Fruit fly (Drosophila melanogaster) whole organism, embryonic: ENCODE results near the gene PH4alphaNE2.

Experiments used
- ATbp ChIP-seq: fragments of 200-800 bp; sonication (Bioruptor generic); optimal IDR thresholded peaks from 2 replicates; lab custom pipeline; 2017; ENCODE audit warnings: missing biosample characterization, mild to moderate bottlenecking, missing genetic modification characterization, missing genetic modification reagents
- Ada2b ChIP-seq: fragments of 200-800 bp; sonication (Bioruptor generic); IDR thresholded peaks from 2 replicates; pipeline ENCODE4 v1.3.6; 2022; ENCODE audit warnings: missing biosample characterization, missing genetic modification characterization
- Aef1 ChIP-seq: fragments of 200-800 bp; sonication (Bioruptor generic); IDR thresholded peaks from 3 replicates; pipeline ENCODE4 v1.3.6; 2022; ENCODE audit warnings: missing biosample characterization, missing genetic modification characterization
- Antp ChIP-seq: fragments of 200-800 bp; sonication (Bioruptor generic); optimal IDR thresholded peaks from 3 replicates; lab custom pipeline; 2016; ENCODE audit warnings: missing biosample characterization, missing genetic modification characterization
- CG10654 ChIP-seq: fragments of 200-800 bp; sonication (Bioruptor generic); optimal IDR thresholded peaks from 2 replicates; lab custom pipeline; 2016; ENCODE audit warnings: missing biosample characterization, missing genetic modification characterization
- CG11504 ChIP-seq: fragments of 200-800 bp; sonication (Bioruptor generic); optimal IDR thresholded peaks from 3 replicates; lab custom pipeline; 2019; ENCODE audit warnings: missing biosample characterization, mild to moderate bottlenecking, missing genetic modification characterization, moderate library complexity
- CG12299 ChIP-seq: fragments of 200-800 bp; sonication (Bioruptor generic); optimal IDR thresholded peaks from 2 replicates; lab custom pipeline; 2018; ENCODE audit warnings: missing biosample characterization, mild to moderate bottlenecking, missing genetic modification characterization
- CG13624 ChIP-seq: fragments of 200-800 bp; sonication (Bioruptor generic); optimal IDR thresholded peaks from 2 replicates; lab custom pipeline; 2016; ENCODE audit warnings: missing biosample characterization, missing genetic modification characterization
- CG15011 ChIP-seq: fragments of 200-800 bp; sonication (Bioruptor generic); optimal IDR thresholded peaks from 3 replicates; lab custom pipeline; 2018; ENCODE audit warnings: missing biosample characterization, mild to moderate bottlenecking, missing genetic modification characterization
- CG16813 ChIP-seq: fragments of 200-800 bp; sonication (Bioruptor generic); IDR thresholded peaks from 3 replicates; pipeline ENCODE4 v1.3.6; 2022; ENCODE audit warnings: missing biosample characterization, missing genetic modification characterization; ENCODE audit not compliant: partially characterized antibody
- CG1792 ChIP-seq: fragments of 200-800 bp; sonication (Bioruptor generic); optimal IDR thresholded peaks from 2 replicates; lab custom pipeline; 2016; ENCODE audit warnings: missing biosample characterization, missing genetic modification characterization
- CG2120 ChIP-seq: fragments of 200-800 bp; sonication (Bioruptor generic); optimal IDR thresholded peaks from 3 replicates; lab custom pipeline; 2016; ENCODE audit warnings: missing biosample characterization, missing genetic modification characterization
- CG2712 ChIP-seq: fragments of 200-800 bp; optimal IDR thresholded peaks from 3 replicates; lab custom pipeline; 2019; ENCODE audit warnings: missing biosample characterization, mild to moderate bottlenecking, missing genetic modification characterization, moderate library complexity
- CG31388 ChIP-seq: fragments of 200-800 bp; sonication (Bioruptor generic); optimal IDR thresholded peaks from 2 replicates; lab custom pipeline; 2016; ENCODE audit warnings: missing biosample characterization, missing genetic modification characterization
- CG31441 ChIP-seq: fragments of 200-800 bp; sonication (Bioruptor generic); IDR thresholded peaks from 2 replicates; pipeline ENCODE4 v1.3.6; 2022; ENCODE audit warnings: missing biosample characterization, missing genetic modification characterization
- CG4404 ChIP-seq: fragments of 200-800 bp; sonication (Bioruptor generic); IDR thresholded peaks from 2 replicates; pipeline ENCODE4 v1.3.6; 2022; ENCODE audit warnings: missing biosample characterization, missing genetic modification characterization
- CG4424 ChIP-seq: fragments of 200-800 bp; sonication (Bioruptor generic); optimal IDR thresholded peaks from 3 replicates; lab custom pipeline; 2016; ENCODE audit warnings: missing biosample characterization, missing genetic modification characterization
- CG4617 ChIP-seq: fragments of 200-800 bp; sonication (Bioruptor generic); optimal IDR thresholded peaks from 3 replicates; lab custom pipeline; 2016; ENCODE audit warnings: missing biosample characterization, missing genetic modification characterization, borderline replicate concordance
- CG4707 ChIP-seq: fragments of 200-800 bp; sonication (Bioruptor generic); optimal IDR thresholded peaks from 2 replicates; lab custom pipeline; 2018; ENCODE audit warnings: missing biosample characterization, mild to moderate bottlenecking, missing genetic modification characterization, moderate library complexity
- CG5245 ChIP-seq: fragments of 200-800 bp; sonication (Bioruptor generic); optimal IDR thresholded peaks from 3 replicates; lab custom pipeline; 2016; ENCODE audit warnings: missing biosample characterization, missing genetic modification characterization
- CG7372 ChIP-seq: fragments of 200-800 bp; sonication (Bioruptor generic); IDR thresholded peaks from 2 replicates; pipeline ENCODE4 v1.3.6; 2022; ENCODE audit warnings: missing biosample characterization, missing genetic modification characterization
- CG7839 ChIP-seq: fragments of 200-800 bp; sonication (Bioruptor generic); optimal IDR thresholded peaks from 3 replicates; lab custom pipeline; 2018; ENCODE audit warnings: missing biosample characterization, mild to moderate bottlenecking, missing genetic modification characterization, moderate library complexity
- Dip3 ChIP-seq: fragments of 200-800 bp; sonication (Bioruptor generic); optimal IDR thresholded peaks from 3 replicates; lab custom pipeline; 2016; ENCODE audit warnings: missing biosample characterization, missing genetic modification characterization
- Doc2 ChIP-seq: fragments of 200-800 bp; sonication (Bioruptor generic); IDR thresholded peaks from 2 replicates; pipeline ENCODE4 v1.3.6; 2022; ENCODE audit warnings: missing biosample characterization, missing genetic modification characterization
- Myb ChIP-seq: fragments of 200-800 bp; sonication (Bioruptor generic); optimal IDR thresholded peaks from 2 replicates; lab custom pipeline; 2016; ENCODE audit warnings: missing biosample characterization, missing genetic modification characterization
- Poxn ChIP-seq: fragments of 200-800 bp; sonication (Bioruptor generic); IDR thresholded peaks from 2 replicates; pipeline ENCODE4 v1.3.6; 2022; ENCODE audit warnings: missing biosample characterization, missing genetic modification characterization
- Ravus ChIP-seq: fragments of 200-800 bp; sonication (Bioruptor generic); IDR thresholded peaks from 2 replicates; pipeline ENCODE4 v1.3.6; 2022; ENCODE audit warnings: missing biosample characterization, missing genetic modification characterization
- Rx ChIP-seq: fragments of 200-800 bp; sonication (Bioruptor generic); IDR thresholded peaks from 2 replicates; pipeline ENCODE4 v1.3.6; 2022; ENCODE audit warnings: missing biosample characterization, missing genetic modification characterization
- Scr ChIP-seq: fragments of 200-800 bp; sonication (Bioruptor generic); IDR thresholded peaks from 2 replicates; pipeline ENCODE4 v1.3.6; 2022; ENCODE audit warnings: missing biosample characterization, missing genetic modification characterization; ENCODE audit not compliant: partially characterized antibody
- Side ChIP-seq: fragments of 200-800 bp; sonication (Bioruptor generic); optimal IDR thresholded peaks from 2 replicates; lab custom pipeline; 2016; ENCODE audit warnings: missing biosample characterization, missing genetic modification characterization
- Six4 ChIP-seq: fragments of 200-800 bp; sonication (Bioruptor generic); optimal IDR thresholded peaks from 2 replicates; lab custom pipeline; 2016; ENCODE audit warnings: missing biosample characterization, missing genetic modification characterization
- Xrp1 ChIP-seq: fragments of 200-800 bp; sonication (Bioruptor generic); IDR thresholded peaks from 2 replicates; pipeline ENCODE4 v1.3.6; 2022; ENCODE audit warnings: missing biosample characterization, missing genetic modification characterization
- ara ChIP-seq: fragments of 200-800 bp; sonication (Bioruptor generic); IDR thresholded peaks from 2 replicates; pipeline ENCODE4 v1.3.6; 2022; ENCODE audit warnings: missing biosample characterization, missing genetic modification characterization
- bcd ChIP-seq: fragments of 200-800 bp; sonication (Bioruptor generic); optimal IDR thresholded peaks from 2 replicates; lab custom pipeline; 2017; ENCODE audit warnings: missing biosample characterization, mild to moderate bottlenecking, missing genetic modification characterization
- bigmax ChIP-seq: fragments of 200-800 bp; sonication (Bioruptor generic); optimal IDR thresholded peaks from 2 replicates; lab custom pipeline; 2018; ENCODE audit warnings: missing biosample characterization, mild to moderate bottlenecking, missing genetic modification characterization
- chinmo ChIP-seq: fragments of 200-800 bp; sonication (Bioruptor generic); IDR thresholded peaks from 4 replicates; pipeline ENCODE4 v1.3.6; 2022; ENCODE audit warnings: missing biosample characterization, missing genetic modification characterization; ENCODE audit not compliant: partially characterized antibody
- danr ChIP-seq: fragments of 200-800 bp; sonication (Bioruptor generic); IDR thresholded peaks from 2 replicates; pipeline ENCODE4 v1.3.6; 2022; ENCODE audit warnings: missing biosample characterization, missing genetic modification characterization
- ems ChIP-seq: fragments of 200-800 bp; sonication (Bioruptor generic); optimal IDR thresholded peaks from 3 replicates; lab custom pipeline; 2016; ENCODE audit warnings: missing biosample characterization, missing genetic modification characterization
- fd3F ChIP-seq: fragments of 200-800 bp; sonication (Bioruptor generic); optimal IDR thresholded peaks from 2 replicates; lab custom pipeline; 2018; ENCODE audit warnings: missing biosample characterization, mild to moderate bottlenecking, missing genetic modification characterization, moderate library complexity
- ind ChIP-seq: fragments of 200-800 bp; sonication (Bioruptor generic); optimal IDR thresholded peaks from 3 replicates; lab custom pipeline; 2016; ENCODE audit warnings: missing biosample characterization, missing genetic modification characterization
- nau ChIP-seq: fragments of 200-800 bp; sonication (Bioruptor generic); optimal IDR thresholded peaks from 3 replicates; lab custom pipeline; 2017; ENCODE audit warnings: missing biosample characterization, mild to moderate bottlenecking, missing genetic modification characterization, missing genetic modification reagents
- org-1 ChIP-seq: fragments of 200-800 bp; sonication (Bioruptor generic); optimal IDR thresholded peaks from 2 replicates; lab custom pipeline; 2017; ENCODE audit warnings: missing biosample characterization, missing genetic modification characterization
- pita ChIP-seq: fragments of 200-800 bp; sonication (Bioruptor generic); optimal IDR thresholded peaks from 2 replicates; lab custom pipeline; 2017; ENCODE audit warnings: missing biosample characterization, mild to moderate bottlenecking, missing genetic modification characterization
- pnt ChIP-seq: fragments of 200-800 bp; sonication (Bioruptor generic); optimal IDR thresholded peaks from 3 replicates; lab custom pipeline; 2016; ENCODE audit warnings: missing biosample characterization, missing genetic modification characterization
- ro ChIP-seq: fragments of 200-800 bp; sonication (Bioruptor generic); IDR thresholded peaks from 2 replicates; pipeline ENCODE4 v1.3.6; 2022; ENCODE audit warnings: missing biosample characterization, missing genetic modification characterization
- schlank ChIP-seq: fragments of 200-800 bp; sonication (Bioruptor generic); optimal IDR thresholded peaks from 2 replicates; lab custom pipeline; 2018; ENCODE audit warnings: missing biosample characterization, mild to moderate bottlenecking, missing genetic modification characterization
- sima ChIP-seq: fragments of 200-800 bp; sonication (Bioruptor generic); optimal IDR thresholded peaks from 2 replicates; lab custom pipeline; 2016; ENCODE audit warnings: missing biosample characterization, missing genetic modification characterization
- slou ChIP-seq: fragments of 200-800 bp; sonication (Bioruptor generic); optimal IDR thresholded peaks from 3 replicates; lab custom pipeline; 2016; ENCODE audit warnings: missing biosample characterization, missing genetic modification characterization
- so ChIP-seq: fragments of 200-800 bp; sonication (Bioruptor generic); IDR thresholded peaks from 3 replicates; pipeline ENCODE4 v1.3.6; 2022; ENCODE audit warnings: missing biosample characterization, missing genetic modification characterization
- sob ChIP-seq: fragments of 200-800 bp; sonication (Bioruptor generic); IDR thresholded peaks from 2 replicates; pipeline ENCODE4 v1.3.6; 2022; ENCODE audit warnings: missing biosample characterization, missing genetic modification characterization
- sqz ChIP-seq: fragments of 200-800 bp; sonication (Bioruptor generic); optimal IDR thresholded peaks from 3 replicates; lab custom pipeline; 2018; ENCODE audit warnings: missing biosample characterization, mild to moderate bottlenecking, missing genetic modification characterization

The PH4alphaNE2 gene

DNA sequence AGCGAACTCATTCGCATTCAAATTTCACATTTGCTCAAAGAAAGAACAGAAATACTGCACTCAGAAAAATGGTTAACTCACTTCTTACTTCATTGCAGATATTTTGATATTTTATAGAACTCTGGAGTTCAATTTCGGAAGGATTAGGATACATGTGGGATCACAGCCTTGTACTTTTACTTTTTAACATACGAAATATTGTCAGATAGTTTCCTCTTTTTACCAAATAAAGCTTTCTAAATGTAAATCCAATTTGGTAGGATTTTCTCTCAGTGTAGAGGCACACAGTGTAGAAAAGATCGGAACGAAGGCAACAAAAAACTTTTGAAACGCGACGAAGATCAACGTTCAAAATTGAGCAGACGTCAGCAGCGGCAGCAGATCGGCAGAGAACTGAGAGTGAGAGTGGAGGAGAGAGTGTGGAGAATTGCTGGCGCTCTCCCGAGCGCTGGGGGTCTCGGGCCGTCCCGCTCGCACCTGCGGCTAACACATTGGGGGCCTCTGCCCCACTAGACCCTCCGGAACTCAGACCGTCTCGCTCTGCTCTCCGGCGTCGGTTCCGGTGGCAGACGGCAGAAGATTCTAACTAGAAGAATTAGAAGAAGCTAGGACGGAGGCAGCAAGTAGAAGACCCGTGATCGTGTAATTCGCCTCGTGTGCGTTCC lies 20.1 kb upstream of the PH4alphaNE2 start, which contains the start of gene tmod (continued):
- TF ChIP-seq ro, result no peak
- TF ChIP-seq Dip3, result no peak
- 0 out of 2 replicates have a peak, but pooled peaks have one; percentile 30 for TF ChIP-seq Ada2b (GFP tag; lab: Robert Waterston, UW)
- peak; percentile 36 for TF ChIP-seq CG4424 (GFP tag; lab: Kevin White, UChicago)
- no peak for TF ChIP-seq schlank (tag; lab: Kevin White, UChicago)
- TF ChIP-seq Xrp1 (GFP tag; lab: Robert Waterston, UW), result peak; percentile 29; the same call in 1 of the 2 replicates
- TF ChIP-seq Aef1 (GFP tag; lab: Robert Waterston, UW), result no peak
- no peak for TF ChIP-seq CG7372 (GFP tag; lab: Robert Waterston, UW)
- no peak for TF ChIP-seq Doc2
- peak; percentile 59 for TF ChIP-seq bcd (GFP tag; lab: Kevin White, UChicago)
- no peak for TF ChIP-seq CG1792
- peak; percentile 22 for TF ChIP-seq Myb (GFP tag; lab: Kevin White, UChicago)
- TF ChIP-seq CG10654 (GFP tag; lab: Kevin White, UChicago), result peak; percentile 25
- TF ChIP-seq CG4707 (GFP tag; lab: Kevin White, UChicago), result no peak
- TF ChIP-seq CG16813 (GFP tag; lab: Robert Waterston, UW), result no peak
- no peak for TF ChIP-seq Poxn (GFP tag; lab: Robert Waterston, UW)
- TF ChIP-seq nau, result peak; percentile 18
- TF ChIP-seq Ravus (GFP tag; lab: Robert Waterston, UW), result no peak; the same call in 1 of the 2 replicates
- TF ChIP-seq CG31441 (GFP tag; lab: Robert Waterston, UW), result peak; percentile 55
- TF ChIP-seq so (GFP tag; lab: Robert Waterston, UW), result no peak
- TF ChIP-seq CG4617 (GFP tag; lab: Kevin White, UChicago), result no peak
- no peak for TF ChIP-seq CG13624
- TF ChIP-seq Scr (GFP tag; lab: Robert Waterston, UW), result no peak
- no peak for TF ChIP-seq slou (GFP tag; lab: Kevin White, UChicago)
- no peak for TF ChIP-seq sqz (GFP tag; lab: Kevin White, UChicago)
- TF ChIP-seq fd3F (GFP tag; lab: Kevin White, UChicago), result no peak
- TF ChIP-seq Six4, result peak; percentile 50
- TF ChIP-seq CG2712 (tag; lab: Kevin White, UChicago), result peak; percentile 65
- no peak for TF ChIP-seq CG5245 (GFP tag; lab: Kevin White, UChicago)
- TF ChIP-seq CG15011 (GFP tag; lab: Kevin White, UChicago), result no peak
- no peak for TF ChIP-seq CG2120
- peak; percentile 45 for TF ChIP-seq ATbp (GFP tag; lab: Kevin White, UChicago)
- no peak for TF ChIP-seq bigmax (GFP tag; lab: Kevin White, UChicago)
- TF ChIP-seq ind (GFP tag; lab: Kevin White, UChicago), result peak; percentile 55
- peak; percentile 74 for TF ChIP-seq CG11504 (tag; lab: Kevin White, UChicago)
- peak; percentile 34; the same call in 1 of the 2 replicates for TF ChIP-seq sob
- no peak for TF ChIP-seq CG4404 (GFP tag; lab: Robert Waterston, UW)
- TF ChIP-seq pnt (GFP tag; lab: Kevin White, UChicago), result peak; percentile 57
- peak; percentile 13 for TF ChIP-seq ems
- TF ChIP-seq Side (GFP tag; lab: Kevin White, UChicago), result peak; percentile 3
- TF ChIP-seq Rx (GFP tag; lab: Robert Waterston, UW), result peak; percentile 37; the same call in 1 of the 2 replicates
- TF ChIP-seq sima, result no peak
- peak; percentile 2 for TF ChIP-seq org-1 (GFP tag; lab: Kevin White, UChicago)
- TF ChIP-seq CG12299, result peak; percentile 2
- no peak for TF ChIP-seq pita (GFP tag; lab: Kevin White, UChicago)
- no peak for TF ChIP-seq ara (GFP tag; lab: Robert Waterston, UW)
- peak; percentile 63 for TF ChIP-seq CG7839 (tag; lab: Kevin White, UChicago)
- peak; percentile 6 for TF ChIP-seq Antp (GFP tag; lab: Kevin White, UChicago)
- no peak for TF ChIP-seq danr
- TF ChIP-seq CG31388 (GFP tag; lab: Kevin White, UChicago), result no peak
- 0 out of 4 replicates have a peak, but pooled peaks have one; percentile 64 for TF ChIP-seq chinmo (GFP tag; lab: Robert Waterston, UW)
